Worm (Caenorhabditis elegans) whole organism, L4/young adult: ENCODE results near the gene pis-1.

Source experiments
- W03F9.2 ChIP-seq: fragments of 150-350 bp; optimal IDR thresholded peaks from 2 replicates; lab custom pipeline; 2014; ENCODE audit warnings: missing biosample characterization, missing genetic modification characterization
- dao-5 ChIP-seq: sonication (generic microtip); optimal IDR thresholded peaks from 2 replicates; lab custom pipeline; 2016; ENCODE audit warnings: missing genotype, missing genetic modification characterization, moderate library complexity, missing compliant biosample characterization
- him-1 ChIP-seq: sonication (generic microtip); optimal IDR thresholded peaks from 2 replicates; lab custom pipeline; 2016; ENCODE audit warnings: missing genotype, missing genetic modification reagents, missing genetic modification characterization, missing compliant biosample characterization

DNA sequence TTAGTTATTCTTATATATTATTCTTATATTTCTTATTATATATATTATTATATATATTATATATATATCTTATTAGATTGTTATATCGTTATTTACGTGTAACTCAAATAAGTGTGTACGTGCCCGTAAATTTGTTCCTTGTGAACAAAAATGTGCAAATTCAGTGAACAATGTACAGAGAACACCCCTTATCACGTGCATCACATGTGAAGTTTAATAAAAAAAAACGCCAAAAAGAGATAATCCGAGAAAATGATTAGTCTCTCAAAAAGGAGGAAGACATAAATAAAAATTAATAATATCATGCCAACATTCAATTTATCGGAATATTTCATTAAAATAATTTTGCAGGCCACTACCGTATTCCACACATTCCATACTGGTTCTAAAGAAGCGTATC is 3.3 kb upstream of the pis-1 start:
- TF ChIP-seq dao-5 (no peak), him-1 (tag; lab: Kevin White, UChicago) (no peak), W03F9.2 (no peak)
